Fruit fly (Drosophila melanogaster) whole organism, wandering third instar larva: ENCODE results near the gene TM9SF2.

Source experiments
- Abd-B ChIP-seq: fragments of >200 bp; optimal IDR thresholded peaks from 2 replicates; lab custom pipeline; 2017; ENCODE audit warnings: missing biosample characterization, missing genetic modification characterization
- CG9705 ChIP-seq: fragments of 200-800 bp; sonication (Bioruptor generic); optimal IDR thresholded peaks from 2 replicates; lab custom pipeline; 2018; ENCODE audit warnings: missing biosample characterization, mild to moderate bottlenecking, missing genetic modification characterization
- CrebA ChIP-seq: fragments of 200-800 bp; sonication (Bioruptor generic); optimal IDR thresholded peaks from 2 replicates; lab custom pipeline; 2016; ENCODE audit warnings: missing biosample characterization, mild to moderate bottlenecking, missing genetic modification characterization, borderline replicate concordance
- Dfd ChIP-seq: fragments of >200 bp; optimal IDR thresholded peaks from 2 replicates; lab custom pipeline; 2017; ENCODE audit warnings: missing biosample characterization, missing genetic modification characterization
- Dif ChIP-seq: fragments of 200-275, 200-300 bp; sonication (Bioruptor generic); optimal IDR thresholded peaks from 2 replicates; lab custom pipeline; 2018; ENCODE audit warnings: missing biosample characterization, missing genetic modification characterization; ENCODE audit not compliant: partially characterized antibody
- HLH106 ChIP-seq: fragments of 200-800 bp; optimal IDR thresholded peaks from 3 replicates; lab custom pipeline; 2019; ENCODE audit warnings: missing biosample characterization, mild to moderate bottlenecking, missing genetic modification characterization, moderate library complexity
- Hnf4 ChIP-seq: fragments of 200-800 bp; sonication (Bioruptor generic); optimal IDR thresholded peaks from 2 replicates; lab custom pipeline; 2016; ENCODE audit warnings: missing biosample characterization, mild to moderate bottlenecking, missing genetic modification characterization
- Hr83 ChIP-seq: fragments of 200-300 bp; sonication (Bioruptor generic); optimal IDR thresholded peaks from 2 replicates; lab custom pipeline; 2016; ENCODE audit warnings: missing biosample characterization, mild to moderate bottlenecking, missing genetic modification characterization, moderate library complexity; ENCODE audit not compliant: poor library complexity, severe bottlenecking
- Jra ChIP-seq: sonication (Bioruptor generic); optimal IDR thresholded peaks from 2 replicates; lab custom pipeline; 2016; ENCODE audit warnings: missing biosample characterization, missing genetic modification characterization
- Mio ChIP-seq: sonication (Bioruptor generic); optimal IDR thresholded peaks from 2 replicates; lab custom pipeline; 2016; ENCODE audit warnings: missing biosample characterization, missing genetic modification characterization
- N ChIP-seq: fragments of >200 bp; optimal IDR thresholded peaks from 2 replicates; lab custom pipeline; 2018; ENCODE audit warnings: missing biosample characterization, missing external identifiers, missing genetic modification characterization
- OdsH ChIP-seq: fragments of 200-800 bp; sonication (Bioruptor generic); optimal IDR thresholded peaks from 2 replicates; lab custom pipeline; 2016; ENCODE audit warnings: missing biosample characterization, mild to moderate bottlenecking, missing genetic modification characterization
- Rel ChIP-seq, 2 experiments: fragments of 200-800 bp; sonication (Bioruptor generic) in 1 of 2; optimal IDR thresholded peaks; 2 replicates in 1 of 2; 3 replicates in 1 of 2; lab custom pipeline; 2016 to 2019; ENCODE audit warnings: mild to moderate bottlenecking in 2 of 2, missing biosample characterization in 2 of 2, missing genetic modification characterization in 2 of 2, moderate library complexity in 1 of 2
- Sp1 ChIP-seq: fragments of 200-800 bp; sonication (Bioruptor generic); optimal IDR thresholded peaks from 3 replicates; lab custom pipeline; 2019; ENCODE audit warnings: missing biosample characterization, mild to moderate bottlenecking, missing genetic modification characterization, moderate library complexity
- br ChIP-seq: fragments of 200-800 bp; sonication (Bioruptor generic); optimal IDR thresholded peaks from 2 replicates; lab custom pipeline; 2016; ENCODE audit warnings: missing biosample characterization, missing genetic modification characterization
- brk ChIP-seq: fragments of 200-800 bp; sonication (Bioruptor generic); optimal IDR thresholded peaks from 2 replicates; lab custom pipeline; 2016; ENCODE audit warnings: missing biosample characterization, mild to moderate bottlenecking, missing genetic modification characterization
- dl ChIP-seq, 2 experiments: fragments of 175-275, 200-275 bp in 1 of 2; fragments of 200-275 bp in 1 of 2; sonication (Bioruptor generic); optimal IDR thresholded peaks; lab custom pipeline; 2018; ENCODE audit warnings: mild to moderate bottlenecking in 2 of 2, missing biosample characterization in 2 of 2, missing genetic modification characterization in 2 of 2, moderate library complexity in 2 of 2; ENCODE audit not compliant: partially characterized antibody in 2 of 2, insufficient read depth in 1 of 2
- dmrt93B ChIP-seq: fragments of 200-800 bp; sonication (Bioruptor generic); optimal IDR thresholded peaks from 2 replicates; lab custom pipeline; 2018; ENCODE audit warnings: missing biosample characterization, mild to moderate bottlenecking, missing genetic modification characterization
- dsf ChIP-seq: sonication (Bioruptor generic); optimal IDR thresholded peaks from 2 replicates; lab custom pipeline; 2016; ENCODE audit warnings: missing biosample characterization, missing genetic modification characterization, borderline replicate concordance
- ey ChIP-seq: fragments of 200-800 bp; sonication (Bioruptor generic); optimal IDR thresholded peaks from 2 replicates; lab custom pipeline; 2016; ENCODE audit warnings: missing biosample characterization, missing genetic modification characterization
- foxo ChIP-seq, 2 experiments: fragments of 200-800 bp; sonication (Bioruptor generic); optimal IDR thresholded peaks; 2 replicates in 1 of 2; 3 replicates in 1 of 2; lab custom pipeline; 2016 to 2017; ENCODE audit warnings: missing biosample characterization in 2 of 2, missing genetic modification characterization in 2 of 2
- fru ChIP-seq: fragments of 200-800 bp; sonication (Bioruptor generic); optimal IDR thresholded peaks from 3 replicates; lab custom pipeline; 2016; ENCODE audit warnings: missing biosample characterization, mild to moderate bottlenecking, missing genetic modification characterization
- h ChIP-seq: fragments of 200-800 bp; sonication (Bioruptor generic); optimal IDR thresholded peaks from 3 replicates; lab custom pipeline; 2016; ENCODE audit warnings: missing biosample characterization, mild to moderate bottlenecking, missing genetic modification characterization
- jim ChIP-seq: fragments of 175-275, 200-325 bp; sonication (Bioruptor generic); optimal IDR thresholded peaks from 2 replicates; lab custom pipeline; 2016; ENCODE audit warnings: missing biosample characterization, mild to moderate bottlenecking, missing genetic modification characterization
- lola ChIP-seq: fragments of >200 bp; optimal IDR thresholded peaks from 2 replicates; lab custom pipeline; 2017; ENCODE audit warnings: missing biosample characterization, missing genetic modification characterization
- psq ChIP-seq: fragments of 200-800 bp; sonication (Bioruptor generic); optimal IDR thresholded peaks from 3 replicates; lab custom pipeline; 2017; ENCODE audit warnings: missing biosample characterization, mild to moderate bottlenecking, missing genetic modification characterization, moderate library complexity
- rgr ChIP-seq: fragments of 200-800 bp; sonication (Bioruptor generic); optimal IDR thresholded peaks from 3 replicates; lab custom pipeline; 2016; ENCODE audit warnings: missing biosample characterization, mild to moderate bottlenecking, missing genetic modification characterization
- sage ChIP-seq: fragments of 200-800 bp; sonication (Bioruptor generic); optimal IDR thresholded peaks from 2 replicates; lab custom pipeline; 2016; ENCODE audit warnings: missing biosample characterization, mild to moderate bottlenecking, missing genetic modification characterization
- sv ChIP-seq: fragments of 200-800 bp; sonication (Bioruptor generic); optimal IDR thresholded peaks from 3 replicates; lab custom pipeline; 2016; ENCODE audit warnings: missing biosample characterization, missing genetic modification characterization
- usp ChIP-seq: fragments of >200 bp; optimal IDR thresholded peaks from 2 replicates; lab custom pipeline; 2017; ENCODE audit warnings: missing biosample characterization, missing genetic modification characterization
- woc ChIP-seq: sonication (Bioruptor generic); optimal IDR thresholded peaks from 2 replicates; lab custom pipeline; 2016; ENCODE audit warnings: missing biosample characterization, mild to moderate bottlenecking, missing genetic modification characterization

Gene TM9SF2

DNA sequence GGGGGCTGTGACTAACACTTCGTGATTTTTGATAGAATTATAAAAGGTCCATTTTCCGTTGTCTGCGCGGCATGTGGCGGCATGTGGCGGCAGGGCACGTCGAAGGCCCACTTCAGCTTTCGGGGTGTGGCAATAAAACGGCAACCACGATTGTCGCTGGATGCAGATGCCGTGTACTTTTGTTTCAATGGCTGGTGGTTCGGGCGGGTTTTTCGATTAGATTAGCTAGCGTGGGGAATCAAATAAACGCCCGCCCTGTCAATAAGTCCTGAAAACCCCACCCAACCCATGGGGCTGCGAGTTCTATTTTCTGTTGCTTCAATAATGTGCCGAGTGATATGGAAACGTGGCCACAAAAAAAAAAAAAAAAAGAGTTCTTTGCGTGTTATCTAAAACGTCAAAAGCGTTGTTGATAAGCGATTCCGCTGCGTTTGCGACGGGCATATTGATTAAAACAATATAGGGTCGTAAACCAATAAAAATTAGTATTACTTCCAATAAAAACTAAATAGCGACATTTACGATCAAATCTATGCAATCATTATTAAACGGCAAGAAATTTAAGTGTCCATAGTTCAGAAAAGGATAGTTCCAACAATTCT, 39.4 kb upstream of the TM9SF2 start:
- TF ChIP-seq Rel (GFP tag; optimal IDR thresholded peaks at IDR 0.05; lab: Kevin White, UChicago): no peak
- TF ChIP-seq Rel (tag; optimal IDR thresholded peaks at IDR 0.05; lab: Kevin White, UChicago): peak; percentile 95
- no peak for TF ChIP-seq psq (GFP tag; lab: Kevin White, UChicago)
- TF ChIP-seq CrebA (GFP tag; lab: Kevin White, UChicago): peak; percentile 75
- TF ChIP-seq dsf (GFP tag; lab: Kevin White, UChicago): no peak
- peak; percentile 42 for TF ChIP-seq Sp1 (GFP tag; lab: Kevin White, UChicago)
- TF ChIP-seq dl (GFP tag; optimal IDR thresholded peaks at IDR 0.05; lab: Kevin White, UChicago; ENCODE audit: insufficient read depth in 1 of 2, partially characterized antibody in 2 of 2): peak in 1 of 2 experiments; percentile 50
- TF ChIP-seq br: no peak

DNA sequence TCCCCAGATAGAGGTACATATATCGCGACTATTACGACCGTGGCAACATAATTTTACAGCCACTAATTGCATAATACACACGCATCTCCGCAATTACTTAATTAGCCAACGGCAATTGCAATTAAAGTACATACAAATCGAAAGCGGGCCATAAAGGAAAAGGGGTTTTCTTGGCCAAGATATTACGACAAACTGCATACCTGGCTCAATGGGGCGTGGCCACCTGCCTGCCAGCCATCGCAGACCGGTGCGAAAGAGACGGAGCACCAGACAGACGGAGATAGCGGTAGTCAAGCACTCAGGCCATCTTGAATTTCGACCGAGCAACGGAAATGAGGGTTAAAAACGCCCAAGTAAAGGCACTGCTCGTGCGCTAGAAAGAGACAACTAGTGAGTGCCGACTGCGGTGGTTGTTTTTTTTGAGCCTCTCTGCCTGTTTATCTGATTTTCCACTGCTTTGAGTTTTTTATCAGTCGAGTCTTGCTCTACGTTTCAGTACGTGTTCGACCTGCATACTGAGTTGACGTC, 36.2 kb upstream of the TM9SF2 start, which contains the start of gene cad:
cad (plus strand) TSS at position 490 of the 528 bp plus-strand sequence.
- TF ChIP-seq Rel (GFP tag; optimal IDR thresholded peaks at IDR 0.05; lab: Kevin White, UChicago) (no peak), Rel (tag; optimal IDR thresholded peaks at IDR 0.05; lab: Kevin White, UChicago) (peak; percentile 65), foxo (GFP tag; optimal IDR thresholded peaks at IDR 0.05; lab: Kevin White, UChicago) (peak in 1 of 2 experiments; percentile 14), Sp1 (GFP tag; lab: Kevin White, UChicago) (peak; percentile 65), Hnf4 (GFP tag; lab: Kevin White, UChicago) (peak; percentile 2), usp (GFP tag; lab: Kevin White, UChicago) (no peak), N (GFP tag; lab: Kevin White, UChicago) (no peak), OdsH (GFP tag; lab: Kevin White, UChicago) (peak; percentile 11), h (GFP tag; lab: Kevin White, UChicago) (peak; percentile 65), jim (GFP tag; lab: Kevin White, UChicago) (peak; percentile 65), Jra (peak; percentile 19), HLH106 (tag; lab: Kevin White, UChicago) (peak; percentile 41), CG9705 (GFP tag; lab: Kevin White, UChicago) (peak; percentile 26), br (peak; percentile 57), Abd-B (no peak), rgr (peak; percentile 68), dmrt93B (peak; percentile 36), Hr83 (peak; percentile 79), psq (GFP tag; lab: Kevin White, UChicago) (peak; percentile 45), Dif (GFP tag; lab: Kevin White, UChicago) (no peak)

DNA sequence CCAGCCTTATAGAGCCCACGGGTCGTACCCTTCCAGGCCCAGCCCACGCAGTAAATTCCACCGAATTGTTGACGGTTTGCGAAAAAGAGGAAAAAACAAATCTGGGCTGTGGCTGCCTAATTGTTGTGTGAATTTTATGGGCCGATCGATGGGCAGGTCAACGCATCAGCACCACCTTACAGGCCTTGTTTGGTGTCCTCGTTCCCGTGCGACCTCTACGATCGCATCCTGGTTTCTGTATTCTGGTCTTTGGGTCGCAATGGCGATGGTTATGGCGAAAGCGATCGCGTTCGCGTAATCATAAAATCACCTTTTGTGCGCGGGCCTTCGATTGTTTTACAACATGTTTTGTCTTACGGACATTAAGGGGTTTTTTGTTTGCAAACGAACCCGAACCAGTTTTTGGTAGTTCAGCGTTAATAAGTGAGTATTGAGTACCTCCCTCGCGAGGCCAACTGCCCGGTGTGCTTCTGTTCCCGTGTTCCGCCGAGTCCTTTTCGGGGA, 34.5 kb upstream of the TM9SF2 start:
- TF ChIP-seq Rel (GFP tag; optimal IDR thresholded peaks at IDR 0.05; lab: Kevin White, UChicago) (no peak), Rel (tag; optimal IDR thresholded peaks at IDR 0.05; lab: Kevin White, UChicago) (no peak)

DNA sequence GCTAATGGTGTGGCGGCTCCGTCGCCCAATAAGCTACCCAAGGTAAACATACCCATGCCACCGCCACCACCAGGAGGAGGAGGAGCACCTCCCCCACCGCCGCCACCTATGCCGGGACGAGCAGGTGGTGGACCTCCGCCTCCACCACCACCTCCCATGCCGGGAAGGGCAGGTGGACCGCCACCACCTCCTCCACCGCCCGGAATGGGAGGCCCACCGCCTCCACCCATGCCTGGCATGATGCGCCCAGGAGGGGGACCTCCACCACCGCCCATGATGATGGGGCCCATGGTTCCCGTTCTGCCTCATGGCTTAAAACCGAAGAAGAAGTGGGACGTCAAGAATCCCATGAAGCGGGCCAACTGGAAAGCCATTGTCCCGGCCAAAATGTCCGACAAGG, 30.6 kb upstream of the TM9SF2 start:
- peak; percentile 99 for TF ChIP-seq Dfd (GFP tag; lab: Kevin White, UChicago)
- TF ChIP-seq ey (GFP tag; lab: Kevin White, UChicago): no peak
- TF ChIP-seq rgr: no peak

DNA sequence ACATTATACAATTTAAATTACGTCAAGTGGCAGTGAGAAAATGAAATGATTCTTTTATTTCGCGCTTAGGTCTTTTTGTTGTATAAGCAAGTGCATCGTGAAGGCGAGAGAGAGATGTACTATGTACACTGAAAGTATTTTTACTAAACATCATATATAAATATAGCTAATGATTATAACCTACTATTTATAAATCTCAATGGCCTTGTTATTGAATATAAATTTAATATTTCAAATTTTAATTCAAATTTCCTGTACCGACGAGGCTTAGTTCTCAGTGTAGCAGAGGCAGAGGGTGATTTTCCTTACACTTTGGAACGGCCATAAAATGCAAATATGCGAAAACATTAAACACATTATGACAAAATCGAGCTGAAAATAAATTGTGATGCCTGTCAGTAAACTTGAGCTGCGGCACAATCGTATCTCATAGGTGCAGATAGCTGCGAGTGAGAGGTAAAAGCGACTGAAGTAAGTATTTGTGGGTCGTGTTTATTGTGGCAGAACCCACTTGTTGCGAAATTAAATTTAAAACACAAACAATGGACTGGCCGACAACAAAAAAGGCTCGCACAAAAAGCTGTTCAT, 27.9 kb upstream of the TM9SF2 start:
- peak; percentile 46 for TF ChIP-seq Jra
- peak; percentile 91 for TF ChIP-seq rgr
- no peak for TF ChIP-seq Mio
- no peak for TF ChIP-seq dl (GFP tag; optimal IDR thresholded peaks at IDR 0.05; lab: Kevin White, UChicago; ENCODE audit: insufficient read depth in 1 of 2, partially characterized antibody in 2 of 2)
- peak; percentile 27 for TF ChIP-seq br
- TF ChIP-seq h (GFP tag; lab: Kevin White, UChicago): peak; percentile 88
- peak; percentile 59 for TF ChIP-seq dmrt93B
- no peak for TF ChIP-seq N (GFP tag; lab: Kevin White, UChicago)
- TF ChIP-seq Sp1 (GFP tag; lab: Kevin White, UChicago): peak; percentile 81
- peak; percentile 74 for TF ChIP-seq Hnf4 (GFP tag; lab: Kevin White, UChicago)
- TF ChIP-seq lola (GFP tag; lab: Kevin White, UChicago): no peak
- peak; percentile 73 for TF ChIP-seq sage (GFP tag; lab: Kevin White, UChicago)
- peak; percentile 58 for TF ChIP-seq fru (GFP tag; lab: Kevin White, UChicago)
- peak; percentile 6 for TF ChIP-seq CG9705 (GFP tag; lab: Kevin White, UChicago)
- TF ChIP-seq Abd-B: no peak
- TF ChIP-seq Dfd (GFP tag; lab: Kevin White, UChicago): no peak
- TF ChIP-seq brk (GFP tag; lab: Kevin White, UChicago): peak; percentile 79
- TF ChIP-seq OdsH (GFP tag; lab: Kevin White, UChicago): peak; percentile 88
- peak; percentile 86 for TF ChIP-seq psq (GFP tag; lab: Kevin White, UChicago)
- no peak for TF ChIP-seq Hr83
- peak; percentile 49 for TF ChIP-seq dsf (GFP tag; lab: Kevin White, UChicago)
- TF ChIP-seq sv (GFP tag; lab: Kevin White, UChicago): peak; percentile 33
- peak in 1 of 2 experiments; percentile 89 for TF ChIP-seq foxo (GFP tag; optimal IDR thresholded peaks at IDR 0.05; lab: Kevin White, UChicago)
- peak; percentile 40 for TF ChIP-seq woc (GFP tag; lab: Kevin White, UChicago)
- peak; percentile 82 for TF ChIP-seq HLH106 (tag; lab: Kevin White, UChicago)
- TF ChIP-seq Rel (GFP tag; optimal IDR thresholded peaks at IDR 0.05; lab: Kevin White, UChicago): peak; percentile 9
- peak; percentile 42 for TF ChIP-seq Rel (tag; optimal IDR thresholded peaks at IDR 0.05; lab: Kevin White, UChicago)
- peak; percentile 64 for TF ChIP-seq ey (GFP tag; lab: Kevin White, UChicago)
